Fruit fly (Drosophila melanogaster): ENCODE measurements around the gene Mitofilin.

dm6 chr3R:21970538-21971080 is 52.5 kb downstream of the Mitofilin start:
- TF ChIP-seq psq (optimal IDR thresholded peaks at IDR 0.05) (no peak), usp (GFP tag; optimal IDR thresholded peaks at IDR 0.05) (no peak), Dll (optimal IDR thresholded peaks at IDR 0.05) (no peak), EcR (GFP tag; optimal IDR thresholded peaks at IDR 0.05) (no peak), pan (optimal IDR thresholded peaks at IDR 0.05) (no peak), CG8478 (optimal IDR thresholded peaks at IDR 0.05) (no peak)

Measured in whole organism.